Fruit fly (Drosophila melanogaster) whole organism, wandering third instar larva: ENCODE results near the gene CG43799.

Experiments
- Abd-B ChIP-seq: fragments of >200 bp; optimal IDR thresholded peaks from 2 replicates; lab custom pipeline; 2017; ENCODE audit warnings: missing biosample characterization, missing genetic modification characterization
- CG32264 ChIP-seq: fragments of 200-800 bp; sonication (Bioruptor generic); optimal IDR thresholded peaks from 2 replicates; lab custom pipeline; 2016; ENCODE audit warnings: missing biosample characterization, missing genetic modification characterization
- CG9705 ChIP-seq: fragments of 200-800 bp; sonication (Bioruptor generic); optimal IDR thresholded peaks from 2 replicates; lab custom pipeline; 2018; ENCODE audit warnings: missing biosample characterization, mild to moderate bottlenecking, missing genetic modification characterization
- CrebA ChIP-seq: fragments of 200-800 bp; sonication (Bioruptor generic); optimal IDR thresholded peaks from 2 replicates; lab custom pipeline; 2016; ENCODE audit warnings: missing biosample characterization, mild to moderate bottlenecking, missing genetic modification characterization, borderline replicate concordance
- Dfd ChIP-seq: fragments of >200 bp; optimal IDR thresholded peaks from 2 replicates; lab custom pipeline; 2017; ENCODE audit warnings: missing biosample characterization, missing genetic modification characterization
- Dif ChIP-seq: fragments of 200-275, 200-300 bp; sonication (Bioruptor generic); optimal IDR thresholded peaks from 2 replicates; lab custom pipeline; 2018; ENCODE audit warnings: missing biosample characterization, missing genetic modification characterization; ENCODE audit not compliant: partially characterized antibody
- GATAd ChIP-seq: sonication (Bioruptor generic); optimal IDR thresholded peaks from 2 replicates; lab custom pipeline; 2016; ENCODE audit warnings: missing biosample characterization, missing genetic modification characterization
- HLH106 ChIP-seq: fragments of 200-800 bp; optimal IDR thresholded peaks from 3 replicates; lab custom pipeline; 2019; ENCODE audit warnings: missing biosample characterization, mild to moderate bottlenecking, missing genetic modification characterization, moderate library complexity
- Hr78 ChIP-seq: fragments of >200 bp; optimal IDR thresholded peaks from 2 replicates; lab custom pipeline; 2017; ENCODE audit warnings: missing biosample characterization, missing genetic modification characterization
- Hr83 ChIP-seq: fragments of 200-300 bp; sonication (Bioruptor generic); optimal IDR thresholded peaks from 2 replicates; lab custom pipeline; 2016; ENCODE audit warnings: missing biosample characterization, mild to moderate bottlenecking, missing genetic modification characterization, moderate library complexity; ENCODE audit not compliant: poor library complexity, severe bottlenecking
- Jra ChIP-seq: sonication (Bioruptor generic); optimal IDR thresholded peaks from 2 replicates; lab custom pipeline; 2016; ENCODE audit warnings: missing biosample characterization, missing genetic modification characterization
- Mio ChIP-seq: sonication (Bioruptor generic); optimal IDR thresholded peaks from 2 replicates; lab custom pipeline; 2016; ENCODE audit warnings: missing biosample characterization, missing genetic modification characterization
- Myc ChIP-seq: fragments of >200 bp; optimal IDR thresholded peaks from 2 replicates; lab custom pipeline; 2017
- N ChIP-seq: fragments of >200 bp; optimal IDR thresholded peaks from 2 replicates; lab custom pipeline; 2018; ENCODE audit warnings: missing biosample characterization, missing external identifiers, missing genetic modification characterization
- Rel ChIP-seq, 2 experiments: fragments of 200-800 bp; sonication (Bioruptor generic) in 1 of 2; optimal IDR thresholded peaks; 2 replicates in 1 of 2; 3 replicates in 1 of 2; lab custom pipeline; 2016 to 2019; ENCODE audit warnings: mild to moderate bottlenecking in 2 of 2, missing biosample characterization in 2 of 2, missing genetic modification characterization in 2 of 2, moderate library complexity in 1 of 2
- Sp1 ChIP-seq: fragments of 200-800 bp; sonication (Bioruptor generic); optimal IDR thresholded peaks from 3 replicates; lab custom pipeline; 2019; ENCODE audit warnings: missing biosample characterization, mild to moderate bottlenecking, missing genetic modification characterization, moderate library complexity
- Vsx2 ChIP-seq: fragments of 200-300, 225-300 bp; sonication (Bioruptor generic); optimal IDR thresholded peaks from 2 replicates; lab custom pipeline; 2018; ENCODE audit warnings: missing biosample characterization, missing genetic modification characterization; ENCODE audit not compliant: partially characterized antibody
- br ChIP-seq: fragments of 200-800 bp; sonication (Bioruptor generic); optimal IDR thresholded peaks from 2 replicates; lab custom pipeline; 2016; ENCODE audit warnings: missing biosample characterization, missing genetic modification characterization
- brk ChIP-seq: fragments of 200-800 bp; sonication (Bioruptor generic); optimal IDR thresholded peaks from 2 replicates; lab custom pipeline; 2016; ENCODE audit warnings: missing biosample characterization, mild to moderate bottlenecking, missing genetic modification characterization
- dmrt93B ChIP-seq: fragments of 200-800 bp; sonication (Bioruptor generic); optimal IDR thresholded peaks from 2 replicates; lab custom pipeline; 2018; ENCODE audit warnings: missing biosample characterization, mild to moderate bottlenecking, missing genetic modification characterization
- dsf ChIP-seq: sonication (Bioruptor generic); optimal IDR thresholded peaks from 2 replicates; lab custom pipeline; 2016; ENCODE audit warnings: missing biosample characterization, missing genetic modification characterization, borderline replicate concordance
- foxo ChIP-seq, 2 experiments: fragments of 200-800 bp; sonication (Bioruptor generic); optimal IDR thresholded peaks; 2 replicates in 1 of 2; 3 replicates in 1 of 2; lab custom pipeline; 2016 to 2017; ENCODE audit warnings: missing biosample characterization in 2 of 2, missing genetic modification characterization in 2 of 2
- fru ChIP-seq: fragments of 200-800 bp; sonication (Bioruptor generic); optimal IDR thresholded peaks from 3 replicates; lab custom pipeline; 2016; ENCODE audit warnings: missing biosample characterization, mild to moderate bottlenecking, missing genetic modification characterization
- h ChIP-seq: fragments of 200-800 bp; sonication (Bioruptor generic); optimal IDR thresholded peaks from 3 replicates; lab custom pipeline; 2016; ENCODE audit warnings: missing biosample characterization, mild to moderate bottlenecking, missing genetic modification characterization
- jim ChIP-seq: fragments of 175-275, 200-325 bp; sonication (Bioruptor generic); optimal IDR thresholded peaks from 2 replicates; lab custom pipeline; 2016; ENCODE audit warnings: missing biosample characterization, mild to moderate bottlenecking, missing genetic modification characterization
- lola ChIP-seq: fragments of >200 bp; optimal IDR thresholded peaks from 2 replicates; lab custom pipeline; 2017; ENCODE audit warnings: missing biosample characterization, missing genetic modification characterization
- pan ChIP-seq: fragments of >200 bp; optimal IDR thresholded peaks from 2 replicates; lab custom pipeline; 2017
- psq ChIP-seq: fragments of 200-800 bp; sonication (Bioruptor generic); optimal IDR thresholded peaks from 3 replicates; lab custom pipeline; 2017; ENCODE audit warnings: missing biosample characterization, mild to moderate bottlenecking, missing genetic modification characterization, moderate library complexity
- rgr ChIP-seq: fragments of 200-800 bp; sonication (Bioruptor generic); optimal IDR thresholded peaks from 3 replicates; lab custom pipeline; 2016; ENCODE audit warnings: missing biosample characterization, mild to moderate bottlenecking, missing genetic modification characterization
- sage ChIP-seq: fragments of 200-800 bp; sonication (Bioruptor generic); optimal IDR thresholded peaks from 2 replicates; lab custom pipeline; 2016; ENCODE audit warnings: missing biosample characterization, mild to moderate bottlenecking, missing genetic modification characterization
- sv ChIP-seq: fragments of 200-800 bp; sonication (Bioruptor generic); optimal IDR thresholded peaks from 3 replicates; lab custom pipeline; 2016; ENCODE audit warnings: missing biosample characterization, missing genetic modification characterization
- tai ChIP-seq: sonication (Bioruptor generic); optimal IDR thresholded peaks from 2 replicates; lab custom pipeline; 2016; ENCODE audit warnings: missing biosample characterization, missing genetic modification characterization
- usp ChIP-seq: fragments of >200 bp; optimal IDR thresholded peaks from 2 replicates; lab custom pipeline; 2017; ENCODE audit warnings: missing biosample characterization, missing genetic modification characterization
- woc ChIP-seq: sonication (Bioruptor generic); optimal IDR thresholded peaks from 2 replicates; lab custom pipeline; 2016; ENCODE audit warnings: missing biosample characterization, mild to moderate bottlenecking, missing genetic modification characterization

CG43799 gene

DNA sequence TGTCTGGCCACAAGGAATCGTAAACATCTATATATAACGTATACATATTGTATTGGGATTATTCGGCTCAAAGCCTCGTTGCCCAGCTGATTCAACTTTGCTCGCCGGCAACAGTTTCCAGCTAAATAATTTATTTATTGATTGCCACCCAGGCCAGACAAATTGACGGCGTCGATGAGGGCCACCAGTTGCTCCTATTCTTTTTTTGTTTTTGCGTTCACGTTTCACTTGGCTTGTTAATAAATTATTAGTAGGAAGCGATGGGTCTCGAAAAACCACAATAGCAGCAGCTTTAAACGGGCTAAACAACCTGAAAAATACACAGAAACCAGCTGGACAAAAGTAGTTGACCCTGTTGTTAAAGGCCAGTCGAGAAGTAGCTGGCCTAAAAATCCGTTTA, 10.5 kb upstream of the CG43799 start:
- TF ChIP-seq rgr (GFP tag; lab: Kevin White, UChicago) (no peak), Vsx2 (GFP tag; lab: Kevin White, UChicago) (no peak), Jra (GFP tag; lab: Kevin White, UChicago) (no peak), h (GFP tag; lab: Kevin White, UChicago) (no peak), dsf (GFP tag; lab: Kevin White, UChicago) (no peak), Hr78 (GFP tag; lab: Kevin White, UChicago) (no peak), Hr83 (GFP tag; lab: Kevin White, UChicago) (no peak), Sp1 (GFP tag; lab: Kevin White, UChicago) (no peak), Dif (GFP tag; lab: Kevin White, UChicago) (no peak), CG9705 (no peak)

- TF ChIP-seq tai (GFP tag; lab: Kevin White, UChicago) (no peak), sage (GFP tag; lab: Kevin White, UChicago) (no peak), Abd-B (GFP tag; lab: Kevin White, UChicago) (no peak), foxo (GFP tag; optimal IDR thresholded peaks at IDR 0.05; lab: Kevin White, UChicago) (peak in 1 of 2 experiments; percentile 5), usp (GFP tag; lab: Kevin White, UChicago) (no peak), Mio (no peak), Jra (GFP tag; lab: Kevin White, UChicago) (no peak), Dfd (GFP tag; lab: Kevin White, UChicago) (no peak), Dif (GFP tag; lab: Kevin White, UChicago) (no peak), CrebA (GFP tag; lab: Kevin White, UChicago) (peak; percentile 14), sv (no peak), Hr83 (GFP tag; lab: Kevin White, UChicago) (no peak), h (GFP tag; lab: Kevin White, UChicago) (peak; percentile 27), br (no peak), rgr (GFP tag; lab: Kevin White, UChicago) (no peak), fru (GFP tag; lab: Kevin White, UChicago) (no peak), Myc (no peak), jim (GFP tag; lab: Kevin White, UChicago) (no peak), CG32264 (no peak), Sp1 (GFP tag; lab: Kevin White, UChicago) (no peak), GATAd (GFP tag; lab: Kevin White, UChicago) (no peak), N (GFP tag; lab: Kevin White, UChicago) (no peak), lola (GFP tag; lab: Kevin White, UChicago) (no peak), HLH106 (no peak), Rel (GFP tag; optimal IDR thresholded peaks at IDR 0.05; lab: Kevin White, UChicago) (no peak), Rel (tag; optimal IDR thresholded peaks at IDR 0.05; lab: Kevin White, UChicago) (peak; percentile 44), woc (GFP tag; lab: Kevin White, UChicago) (no peak)
- TF ChIP-seq, all 38 proteins: peak for 4
Observed at dm6 chr2L:7217931-7218330, 9.6 kb upstream of the CG43799 start.

DNA sequence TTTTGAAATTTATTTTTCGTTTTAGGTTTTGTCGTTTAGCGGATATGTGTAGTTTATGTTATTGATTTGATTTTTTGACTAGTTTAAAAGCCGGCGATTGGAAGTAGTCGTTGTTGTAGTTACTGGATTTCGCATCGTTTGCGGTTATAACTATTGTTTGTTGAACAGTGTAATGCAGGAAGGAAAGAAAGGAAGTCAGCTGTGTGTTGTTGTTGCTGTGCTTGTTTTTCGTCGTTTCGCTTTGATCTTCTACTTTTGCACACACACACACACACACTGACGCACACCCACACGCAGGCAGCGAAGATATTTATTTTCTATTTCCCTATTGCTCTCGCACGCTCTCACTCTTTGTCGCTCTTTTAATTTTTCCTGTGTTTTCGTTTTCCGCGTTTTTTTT, 8.4 kb upstream of the CG43799 start:
- TF ChIP-seq CG9705: no peak
- no peak for TF ChIP-seq Rel (GFP tag; optimal IDR thresholded peaks at IDR 0.05; lab: Kevin White, UChicago)
- no peak for TF ChIP-seq Rel (tag; optimal IDR thresholded peaks at IDR 0.05; lab: Kevin White, UChicago)
- no peak for TF ChIP-seq Dfd (GFP tag; lab: Kevin White, UChicago)
- TF ChIP-seq tai (GFP tag; lab: Kevin White, UChicago): no peak
- TF ChIP-seq CrebA (GFP tag; lab: Kevin White, UChicago): no peak
- TF ChIP-seq psq (GFP tag; lab: Kevin White, UChicago): no peak
- TF ChIP-seq usp (GFP tag; lab: Kevin White, UChicago): no peak
- TF ChIP-seq Mio: no peak
- no peak for TF ChIP-seq dmrt93B (GFP tag; lab: Kevin White, UChicago)
- no peak for TF ChIP-seq brk (GFP tag; lab: Kevin White, UChicago)
- no peak for TF ChIP-seq pan (lab: Kevin White, UChicago)
- no peak for TF ChIP-seq Sp1 (GFP tag; lab: Kevin White, UChicago)
- no peak for TF ChIP-seq dsf (GFP tag; lab: Kevin White, UChicago)
